Fruit fly (Drosophila melanogaster): ENCODE data around the gene Dys.

The Dys gene

DNA sequence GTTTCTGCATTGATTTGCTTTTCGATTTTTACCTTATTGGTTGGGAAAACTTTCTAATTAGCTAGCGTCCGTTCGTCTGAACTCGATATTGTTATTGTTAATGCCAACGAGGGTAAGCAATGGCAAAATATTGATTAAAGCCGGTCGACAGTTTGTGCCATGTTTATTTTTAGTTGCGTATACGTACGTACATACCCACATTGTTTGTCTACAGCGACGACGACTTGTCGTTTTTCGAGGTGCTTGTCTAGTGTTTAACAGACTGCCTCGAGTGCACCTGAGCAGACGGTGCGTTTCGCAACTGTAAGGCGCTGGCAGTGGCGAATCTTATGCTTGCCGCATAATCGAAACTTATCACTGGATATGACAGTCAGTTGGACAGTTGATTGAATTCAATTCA is 6.6 kb downstream of the Dys start (continued):
- peak; percentile 61; the same call in 1 of the 2 replicates for TF ChIP-seq CG5953 (GFP tag; IDR thresholded peaks at IDR 0.05)
- no peak for TF ChIP-seq ato (GFP tag; IDR thresholded peaks at IDR 0.05; ENCODE audit: partially characterized antibody)
- TF ChIP-seq CG14050 (GFP tag; IDR thresholded peaks at IDR 0.05): no peak
- TF ChIP-seq knrl (GFP tag; IDR thresholded peaks at IDR 0.05; ENCODE audit: partially characterized antibody): no peak
- no peak for TF ChIP-seq MESR4 (GFP tag; optimal IDR thresholded peaks at IDR 0.05)
- no peak for TF ChIP-seq Deaf1 (tag; optimal IDR thresholded peaks at IDR 0.05)
- peak; percentile 27 for TF ChIP-seq CG18599 (GFP tag; optimal IDR thresholded peaks at IDR 0.05)
- TF ChIP-seq trh (GFP tag; optimal IDR thresholded peaks at IDR 0.05): no peak
- no peak for TF ChIP-seq Taf1 (GFP tag; IDR thresholded peaks at IDR 0.05)
- no peak for TF ChIP-seq CG11560 (tag; IDR thresholded peaks at IDR 0.05)
- no peak for TF ChIP-seq CG6272 (GFP tag; IDR thresholded peaks at IDR 0.05)
- no peak for TF ChIP-seq Hr78 (GFP tag; optimal IDR thresholded peaks at IDR 0.05)
- no peak for TF ChIP-seq esg (GFP tag; conservative IDR thresholded peaks at IDR 0.05)
- TF ChIP-seq lilli (GFP tag; optimal IDR thresholded peaks at IDR 0.05): no peak
- no peak for TF ChIP-seq CG10267 (tag; optimal IDR thresholded peaks at IDR 0.05)
- TF ChIP-seq toy (GFP tag; IDR thresholded peaks at IDR 0.05): no peak
- no peak for TF ChIP-seq bcd (GFP tag; optimal IDR thresholded peaks at IDR 0.05)
- no peak for TF ChIP-seq CG2116 (GFP tag; optimal IDR thresholded peaks at IDR 0.05)
- no peak for TF ChIP-seq CoRest (tag; optimal IDR thresholded peaks at IDR 0.05)
- no peak for TF ChIP-seq fd3F (GFP tag; optimal IDR thresholded peaks at IDR 0.05)
- TF ChIP-seq btn (GFP tag; optimal IDR thresholded peaks at IDR 0.05): no peak
- TF ChIP-seq Oli (tag; optimal IDR thresholded peaks at IDR 0.05): no peak
- no peak for TF ChIP-seq CG30403 (GFP tag; optimal IDR thresholded peaks at IDR 0.05)
- no peak for TF ChIP-seq CG18262 (tag; optimal IDR thresholded peaks at IDR 0.05)
- TF ChIP-seq unpg (GFP tag; optimal IDR thresholded peaks at IDR 0.05): peak; percentile 20
- 0 out of 3 replicates have a peak, but pooled peaks have one; percentile 36 for TF ChIP-seq H15 (GFP tag; IDR thresholded peaks at IDR 0.05)
- TF ChIP-seq CG9727 (GFP tag; optimal IDR thresholded peaks at IDR 0.05): no peak
- TF ChIP-seq klu (GFP tag; IDR thresholded peaks at IDR 0.05): no peak
- no peak for TF ChIP-seq pan (optimal IDR thresholded peaks at IDR 0.05)
- no peak for TF ChIP-seq pan (GFP tag; optimal IDR thresholded peaks at IDR 0.05 in 1 of 2, IDR thresholded peaks at IDR 0.05 in 1 of 2)
- no peak for TF ChIP-seq corto (GFP tag; optimal IDR thresholded peaks at IDR 0.05)
- no peak for TF ChIP-seq CG34376 (GFP tag; optimal IDR thresholded peaks at IDR 0.05)
- no peak for TF ChIP-seq CG9437 (GFP tag; optimal IDR thresholded peaks at IDR 0.05)
- TF ChIP-seq Sox102F (GFP tag; optimal IDR thresholded peaks at IDR 0.05): peak; percentile 40
- no peak for TF ChIP-seq Lpt (GFP tag; optimal IDR thresholded peaks at IDR 0.05)
- no peak for TF ChIP-seq ken (GFP tag; IDR thresholded peaks at IDR 0.05)
- TF ChIP-seq slou (GFP tag; optimal IDR thresholded peaks at IDR 0.05): no peak
- TF ChIP-seq Mrtf (GFP tag; IDR thresholded peaks at IDR 0.05): no peak
- no peak for TF ChIP-seq Lim3 (GFP tag; IDR thresholded peaks at IDR 0.05)
- no peak for TF ChIP-seq tna (GFP tag; IDR thresholded peaks at IDR 0.05; ENCODE audit: partially characterized antibody)
- TF ChIP-seq croc (GFP tag; conservative IDR thresholded peaks at IDR 0.05): no peak
- TF ChIP-seq hbn (GFP tag; IDR thresholded peaks at IDR 0.05; ENCODE audit: partially characterized antibody): no peak
- no peak for TF ChIP-seq CG6813 (GFP tag; optimal IDR thresholded peaks at IDR 0.05)
- TF ChIP-seq seq (GFP tag; IDR thresholded peaks at IDR 0.05): peak; percentile 46; the same call in 1 of the 2 replicates
- no peak for TF ChIP-seq HLH4C (GFP tag; IDR thresholded peaks at IDR 0.05; ENCODE audit: partially characterized antibody)
- TF ChIP-seq CG9817 (tag; optimal IDR thresholded peaks at IDR 0.05): no peak
- TF ChIP-seq CG15601 (tag; optimal IDR thresholded peaks at IDR 0.05): no peak
- no peak for TF ChIP-seq fd102C (GFP tag; optimal IDR thresholded peaks at IDR 0.05)
- TF ChIP-seq bab2 (GFP tag; optimal IDR thresholded peaks at IDR 0.05): no peak
- TF ChIP-seq CG17328 (GFP tag; IDR thresholded peaks at IDR 0.05): no peak
- TF ChIP-seq Dek (tag; optimal IDR thresholded peaks at IDR 0.05): no peak
